Worm (Caenorhabditis elegans) whole organism, mixed stage, embryonic: ENCODE measurements around the gene ZK673.5.

Source experiments
- M03D4.4 ChIP-seq: sonication (generic microtip); optimal IDR thresholded peaks from 2 replicates; lab custom pipeline; 2017; ENCODE audit warnings: mild to moderate bottlenecking, missing genetic modification characterization, missing compliant biosample characterization
- bed-3 ChIP-seq: fragments of 200-800 bp; sonication (Bioruptor generic); optimal IDR thresholded peaks from 3 replicates; lab custom pipeline; 2018; ENCODE audit warnings: mild to moderate bottlenecking, missing genetic modification characterization, moderate library complexity, missing compliant biosample characterization
- ceh-39 ChIP-seq: fragments of 150-350 bp; optimal IDR thresholded peaks from 2 replicates; lab custom pipeline; 2014; ENCODE audit warnings: missing biosample characterization, missing genetic modification characterization
- ceh-83 ChIP-seq: fragments of 200-800 bp; sonication (Bioruptor generic); optimal IDR thresholded peaks from 2 replicates; lab custom pipeline; 2018; ENCODE audit warnings: mild to moderate bottlenecking, missing genetic modification characterization, missing compliant biosample characterization
- cnd-1 ChIP-seq: fragments of 200-800 bp; sonication (Bioruptor generic); optimal IDR thresholded peaks from 2 replicates; lab custom pipeline; 2018; ENCODE audit warnings: mild to moderate bottlenecking, missing genetic modification characterization, missing compliant biosample characterization
- drap-1 ChIP-seq: fragments of 200-800 bp; sonication (Bioruptor generic); optimal IDR thresholded peaks from 3 replicates; lab custom pipeline; 2018; ENCODE audit warnings: mild to moderate bottlenecking, missing genetic modification characterization, missing compliant biosample characterization
- elt-3 ChIP-seq: fragments of 150-350 bp; optimal IDR thresholded peaks from 2 replicates; lab custom pipeline; 2014; ENCODE audit warnings: missing biosample characterization, missing genetic modification characterization
- flh-1 ChIP-seq: fragments of 200-800 bp; sonication (Bioruptor generic); optimal IDR thresholded peaks from 2 replicates; lab custom pipeline; 2018; ENCODE audit warnings: mild to moderate bottlenecking, missing genetic modification characterization, moderate library complexity, missing compliant biosample characterization
- hlh-1 ChIP-seq: fragments of 150-350 bp; optimal IDR thresholded peaks from 2 replicates; lab custom pipeline; 2014; ENCODE audit warnings: missing biosample characterization, missing genetic modification reagents, missing genetic modification characterization
- lin-13 ChIP-seq: fragments of 150-350 bp; optimal IDR thresholded peaks from 2 replicates; lab custom pipeline; 2014; ENCODE audit warnings: missing biosample characterization, missing genetic modification characterization
- lin-32 ChIP-seq: fragments of 200-800 bp; sonication (Bioruptor generic); optimal IDR thresholded peaks from 2 replicates; lab custom pipeline; 2018; ENCODE audit warnings: mild to moderate bottlenecking, missing genetic modification characterization, missing compliant biosample characterization
- lsy-2 ChIP-seq: fragments of 150-350 bp; optimal IDR thresholded peaks from 2 replicates; lab custom pipeline; 2014; ENCODE audit warnings: missing biosample characterization, missing genetic modification characterization
- mab-5 ChIP-seq: fragments of 150-350 bp; optimal IDR thresholded peaks from 2 replicates; lab custom pipeline; 2014; ENCODE audit warnings: missing biosample characterization, missing genetic modification characterization
- mep-1 ChIP-seq: fragments of 150-350 bp; optimal IDR thresholded peaks from 2 replicates; lab custom pipeline; 2017; ENCODE audit warnings: missing biosample characterization, missing genetic modification reagents, missing genetic modification characterization, inconsistent platforms
- mls-2 ChIP-seq: sonication (generic microtip); optimal IDR thresholded peaks from 2 replicates; lab custom pipeline; 2016; ENCODE audit warnings: mild to moderate bottlenecking, missing genetic modification characterization, moderate library complexity, missing compliant biosample characterization
- nhr-12 ChIP-seq: fragments of 150-350 bp; optimal IDR thresholded peaks from 2 replicates; lab custom pipeline; 2014; ENCODE audit warnings: missing biosample characterization, missing genetic modification characterization
- nhr-2 ChIP-seq: fragments of 150-350 bp; optimal IDR thresholded peaks from 2 replicates; lab custom pipeline; 2014; ENCODE audit warnings: missing biosample characterization, missing genetic modification characterization
- nhr-237 ChIP-seq: fragments of 150-350 bp; optimal IDR thresholded peaks from 2 replicates; lab custom pipeline; 2014; ENCODE audit warnings: missing biosample characterization, missing genetic modification characterization
- nhr-28 ChIP-seq: fragments of 150-350 bp; optimal IDR thresholded peaks from 2 replicates; lab custom pipeline; 2014; ENCODE audit warnings: missing biosample characterization, missing genetic modification characterization
- nhr-76 ChIP-seq: sonication (generic microtip); optimal IDR thresholded peaks from 2 replicates; lab custom pipeline; 2017; ENCODE audit warnings: missing biosample characterization, missing genetic modification characterization
- sem-2 ChIP-seq: fragments of 200-800 bp; sonication (Bioruptor generic); optimal IDR thresholded peaks from 2 replicates; lab custom pipeline; 2018; ENCODE audit warnings: mild to moderate bottlenecking, missing genetic modification characterization, missing compliant biosample characterization
- snpc-4 ChIP-seq: fragments of 150-350 bp; optimal IDR thresholded peaks from 2 replicates; lab custom pipeline; 2014; ENCODE audit warnings: missing biosample characterization, missing genetic modification characterization
- sptf-1 ChIP-seq: sonication (generic microtip); optimal IDR thresholded peaks from 2 replicates; lab custom pipeline; 2017; ENCODE audit warnings: mild to moderate bottlenecking, missing genetic modification characterization, moderate library complexity, missing compliant biosample characterization
- tbx-8 ChIP-seq: fragments of 200-800 bp; sonication (Bioruptor generic); optimal IDR thresholded peaks from 2 replicates; lab custom pipeline; 2018; ENCODE audit warnings: mild to moderate bottlenecking, missing genetic modification characterization, moderate library complexity, missing compliant biosample characterization
- unc-120 ChIP-seq: sonication (generic microtip); optimal IDR thresholded peaks from 2 replicates; lab custom pipeline; 2017; ENCODE audit warnings: missing genetic modification characterization, missing compliant biosample characterization; ENCODE audit not compliant: poor library complexity, severe bottlenecking
- unc-39 ChIP-seq: fragments of 150-350 bp; optimal IDR thresholded peaks from 2 replicates; lab custom pipeline; 2014; ENCODE audit warnings: missing biosample characterization, missing genetic modification characterization
- unc-62 ChIP-seq: fragments of 150-350 bp; optimal IDR thresholded peaks from 2 replicates; lab custom pipeline; 2014; ENCODE audit warnings: missing biosample characterization, missing genetic modification reagents, missing genetic modification characterization
- zip-8 ChIP-seq: fragments of 150-350 bp; optimal IDR thresholded peaks from 2 replicates; lab custom pipeline; 2014; ENCODE audit warnings: missing biosample characterization, missing genetic modification characterization
- ztf-11 ChIP-seq: fragments of 150-350 bp; optimal IDR thresholded peaks from 2 replicates; lab custom pipeline; 2014; ENCODE audit warnings: missing biosample characterization, missing genetic modification characterization

The ZK673.5 gene

DNA sequence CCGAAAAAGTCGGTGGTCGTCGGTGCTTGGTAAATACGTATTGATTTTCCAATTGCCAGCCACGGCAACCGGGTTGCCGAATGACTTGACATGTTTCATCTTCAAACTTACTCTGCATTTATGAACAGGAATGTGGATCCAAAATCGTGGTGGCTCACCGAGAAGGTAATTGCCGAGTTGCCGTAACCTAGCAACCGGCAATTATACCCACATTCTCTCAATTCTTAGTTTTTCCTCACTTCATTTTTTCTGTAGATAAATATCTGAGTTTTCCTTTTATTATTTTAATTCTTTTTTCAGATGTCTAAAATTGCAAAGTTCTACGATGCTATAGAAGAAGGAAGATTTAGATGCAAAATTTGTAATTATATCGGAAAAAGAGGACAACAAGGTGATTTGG is 8.7 kb upstream of the ZK673.5 start, which contains the start of gene ZK673.4:
TSS of gene ZK673.4 (plus strand) at position 301 of the 400 bp plus-strand sequence.
- TF ChIP-seq nhr-12 (tag; lab: Kevin White, UChicago) (no peak), nhr-2 (tag; lab: Kevin White, UChicago) (no peak), M03D4.4 (tag; lab: Kevin White, UChicago) (no peak), mep-1 (no peak), nhr-28 (tag; lab: Kevin White, UChicago) (no peak), bed-3 (GFP tag; lab: Kevin White, UChicago) (no peak), ceh-83 (GFP tag; lab: Kevin White, UChicago) (no peak), unc-120 (tag; lab: Kevin White, UChicago) (no peak), ztf-11 (tag; lab: Kevin White, UChicago) (no peak), elt-3 (tag; lab: Kevin White, UChicago) (no peak), unc-39 (tag; lab: Kevin White, UChicago) (no peak), nhr-237 (tag; lab: Kevin White, UChicago) (no peak), ceh-39 (tag; lab: Kevin White, UChicago) (no peak), lsy-2 (tag; lab: Kevin White, UChicago) (no peak), zip-8 (tag; lab: Kevin White, UChicago) (no peak)

DNA sequence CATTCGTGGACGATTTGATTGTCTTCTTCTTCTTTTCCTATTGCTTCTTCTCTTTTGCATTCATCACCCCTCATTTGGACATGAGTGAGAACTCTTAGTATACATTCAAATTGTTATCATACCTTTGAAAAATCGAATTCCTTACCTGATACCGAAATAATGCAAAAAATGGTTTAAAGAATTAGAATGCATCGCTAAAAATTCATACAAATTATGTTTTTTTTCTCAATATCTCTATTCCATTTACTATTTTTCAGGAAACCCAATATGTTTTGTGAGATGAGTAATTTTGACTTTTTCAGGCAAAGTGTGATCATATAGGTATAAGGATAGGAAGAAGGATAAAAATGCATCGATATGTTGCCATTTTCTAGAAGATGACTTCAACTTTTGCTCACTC is 4.3 kb upstream of the ZK673.5 start, which contains the start of gene ZK673.11:
TSS of gene ZK673.11 (plus strand) at position 301 of the 400 bp plus-strand sequence.
- no peak for TF ChIP-seq sem-2 (GFP tag; lab: Kevin White, UChicago)
- TF ChIP-seq M03D4.4 (tag; lab: Kevin White, UChicago), result no peak

DNA sequence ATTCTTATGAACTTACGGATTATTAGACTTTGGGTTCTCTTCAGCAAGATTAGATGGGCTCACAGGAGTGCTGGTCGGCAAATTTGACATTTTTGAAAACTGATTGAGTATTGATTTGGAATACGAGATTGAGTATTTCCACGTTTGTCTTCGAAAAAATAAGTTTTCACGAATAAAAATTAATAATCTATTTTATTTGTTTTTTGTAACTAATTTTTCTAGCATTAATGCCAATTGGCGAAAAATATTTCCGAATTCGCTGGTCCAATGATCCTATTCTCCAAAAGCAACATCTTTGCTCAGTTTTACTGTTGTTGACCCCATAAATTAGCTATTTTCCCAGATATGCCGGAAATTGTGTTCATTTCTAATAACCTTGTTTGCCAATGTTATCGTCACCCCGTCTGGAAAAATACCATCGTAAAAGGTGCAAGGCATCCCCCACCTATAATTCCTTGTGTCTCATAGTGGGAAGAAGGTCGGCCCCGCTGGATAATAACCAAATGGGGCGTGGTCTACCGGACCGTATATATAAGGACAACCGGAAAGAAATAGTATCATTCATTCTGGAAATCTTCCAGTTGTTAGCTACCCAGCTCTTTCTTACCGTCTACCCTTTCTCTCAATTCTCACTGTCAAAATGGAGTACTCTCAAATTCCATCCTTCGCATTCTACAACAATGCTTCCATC is 3.1 kb downstream of the ZK673.5 start, which contains the start of the genes ZK673.6 and sdz-37:
TSS of gene ZK673.6 (minus strand) at position 101 of the 691 bp plus-strand sequence.
TSS of gene sdz-37 (plus strand) at position 641 of the 691 bp plus-strand sequence.
- TF ChIP-seq snpc-4 (no peak), ztf-11 (tag; lab: Kevin White, UChicago) (no peak), nhr-76 (no peak), unc-39 (tag; lab: Kevin White, UChicago) (no peak), nhr-12 (tag; lab: Kevin White, UChicago) (no peak), tbx-8 (no peak), sptf-1 (tag; lab: Kevin White, UChicago) (no peak), unc-62 (no peak), sem-2 (GFP tag; lab: Kevin White, UChicago) (no peak), mls-2 (no peak), flh-1 (GFP tag; lab: Kevin White, UChicago) (no peak), lin-13 (tag; lab: Kevin White, UChicago) (no peak), nhr-2 (tag; lab: Kevin White, UChicago) (no peak), ceh-83 (GFP tag; lab: Kevin White, UChicago) (no peak), elt-3 (tag; lab: Kevin White, UChicago) (no peak), lin-32 (no peak), nhr-28 (tag; lab: Kevin White, UChicago) (no peak), cnd-1 (tag; lab: Kevin White, UChicago) (no peak), lsy-2 (tag; lab: Kevin White, UChicago) (no peak)

DNA sequence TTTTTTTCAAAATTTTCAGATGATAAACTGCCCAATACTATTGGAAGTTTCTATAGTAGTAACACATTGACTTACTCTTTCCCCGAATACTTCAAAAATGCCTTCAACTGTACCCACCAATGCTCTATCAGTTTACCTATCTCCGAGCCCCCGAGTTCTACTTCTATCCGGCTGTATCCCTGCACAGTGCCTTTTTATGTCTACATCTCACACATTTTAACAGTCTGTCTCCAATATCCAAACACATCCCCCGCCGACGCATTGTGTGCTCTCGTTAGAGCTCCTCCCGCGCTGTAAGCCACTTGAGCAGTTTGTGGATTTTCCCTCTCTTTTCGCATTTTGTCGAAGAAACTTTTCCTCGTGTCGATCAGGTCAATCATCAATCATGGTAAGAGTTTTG is 5.2 kb downstream of the ZK673.5 start, which contains the start of gene tnc-2:
TSS of gene tnc-2 (plus strand) at position 301 of the 400 bp plus-strand sequence.
- TF ChIP-seq nhr-12 (tag; lab: Kevin White, UChicago) (no peak), bed-3 (GFP tag; lab: Kevin White, UChicago) (no peak), mab-5 (no peak), sem-2 (GFP tag; lab: Kevin White, UChicago) (no peak), nhr-2 (tag; lab: Kevin White, UChicago) (no peak), hlh-1 (no peak), ceh-39 (tag; lab: Kevin White, UChicago) (no peak), tbx-8 (no peak), M03D4.4 (tag; lab: Kevin White, UChicago) (no peak), mep-1 (no peak)

DNA sequence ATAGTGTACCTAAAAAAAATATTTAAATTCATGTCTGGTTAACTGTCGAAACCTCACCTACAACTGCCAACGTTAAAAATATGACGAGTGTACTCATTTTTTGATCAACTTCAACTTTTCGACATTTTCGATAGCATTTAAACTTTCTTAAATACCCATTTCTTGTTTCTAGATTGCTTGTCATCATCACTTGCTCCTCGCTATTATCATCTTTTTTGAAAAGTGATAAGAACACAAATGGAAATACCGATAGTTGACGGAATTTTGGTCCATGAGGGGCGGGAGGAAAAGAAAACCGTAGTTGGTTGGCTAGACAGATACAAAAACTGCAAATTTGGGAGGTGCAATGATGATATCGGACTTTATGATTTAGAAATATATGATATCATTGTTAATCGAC is 8.9 kb downstream of the ZK673.5 start, which contains the start of gene clec-143:
TSS of gene clec-143 (minus strand) at position 139 of the 400 bp plus-strand sequence.
- TF ChIP-seq drap-1 (GFP tag; lab: Kevin White, UChicago) (no peak), sptf-1 (tag; lab: Kevin White, UChicago) (no peak)
